Fruit fly (Drosophila melanogaster) whole organism, embryonic: ENCODE measurements around the gene Atat.

Experiments
- CG1024 ChIP-seq: fragments of 200-800 bp; sonication (Bioruptor generic); IDR thresholded peaks from 2 replicates; pipeline ENCODE4 v1.3.6; 2022; ENCODE audit warnings: missing biosample characterization, missing genetic modification characterization
- CG10979 ChIP-seq: fragments of 200-800 bp; sonication (Bioruptor generic); optimal IDR thresholded peaks from 2 replicates; lab custom pipeline; 2018; ENCODE audit warnings: missing biosample characterization, mild to moderate bottlenecking, missing genetic modification characterization, moderate library complexity
- CG11247 ChIP-seq: fragments of 200-800 bp; sonication (Bioruptor generic); IDR thresholded peaks from 2 replicates; pipeline ENCODE4 v1.3.6; 2022; ENCODE audit warnings: missing biosample characterization, missing genetic modification characterization
- CG12155 ChIP-seq: fragments of 200-800 bp; sonication (Bioruptor generic); optimal IDR thresholded peaks from 3 replicates; lab custom pipeline; 2016; ENCODE audit warnings: missing biosample characterization, missing genetic modification characterization
- CG13123 ChIP-seq: fragments of 200-800 bp; sonication (Bioruptor generic); optimal IDR thresholded peaks from 2 replicates; lab custom pipeline; 2016; ENCODE audit warnings: missing biosample characterization, missing genetic modification characterization
- CG13296 ChIP-seq: fragments of 200-800 bp; sonication (Bioruptor generic); optimal IDR thresholded peaks from 3 replicates; lab custom pipeline; 2018; ENCODE audit warnings: missing biosample characterization, mild to moderate bottlenecking, missing genetic modification characterization
- CG16779 ChIP-seq: fragments of 200-800 bp; sonication (Bioruptor generic); IDR thresholded peaks from 2 replicates; pipeline ENCODE4 v1.3.6; 2022; ENCODE audit warnings: missing biosample characterization, missing genetic modification characterization
- CG17186 ChIP-seq: fragments of 200-800 bp; sonication (Bioruptor generic); optimal IDR thresholded peaks from 3 replicates; lab custom pipeline; 2017; ENCODE audit warnings: missing biosample characterization, missing genetic modification reagents, missing genetic modification characterization
- CG17361 ChIP-seq: fragments of 200-800 bp; sonication (Bioruptor generic); IDR thresholded peaks from 3 replicates; pipeline ENCODE4 v1.3.6; 2022; ENCODE audit warnings: missing biosample characterization, missing genetic modification characterization
- CG18619 ChIP-seq: fragments of 200-800 bp; sonication (Bioruptor generic); optimal IDR thresholded peaks from 3 replicates; lab custom pipeline; 2017; ENCODE audit warnings: missing biosample characterization, mild to moderate bottlenecking, missing genetic modification characterization
- CG2202 ChIP-seq: fragments of 200-800 bp; sonication (Bioruptor generic); optimal IDR thresholded peaks from 2 replicates; lab custom pipeline; 2018; ENCODE audit warnings: missing biosample characterization, mild to moderate bottlenecking, missing genetic modification characterization
- CG2889 ChIP-seq: fragments of 200-800 bp; sonication (Bioruptor generic); IDR thresholded peaks from 3 replicates; pipeline ENCODE4 v1.3.6; 2022; ENCODE audit warnings: missing biosample characterization, missing genetic modification characterization
- CG31441 ChIP-seq: fragments of 200-800 bp; sonication (Bioruptor generic); IDR thresholded peaks from 2 replicates; pipeline ENCODE4 v1.3.6; 2022; ENCODE audit warnings: missing biosample characterization, missing genetic modification characterization
- CG3407 ChIP-seq: fragments of 200-800 bp; sonication (Bioruptor generic); optimal IDR thresholded peaks from 2 replicates; lab custom pipeline; 2018; ENCODE audit warnings: missing biosample characterization, mild to moderate bottlenecking, missing genetic modification characterization
- CG3726 ChIP-seq: fragments of 200-800 bp; sonication (Bioruptor generic); IDR thresholded peaks from 3 replicates; pipeline ENCODE4, ENCODE4 v1.3.6; 2022; ENCODE audit warnings: missing biosample characterization, missing genetic modification characterization
- CG6272 ChIP-seq: fragments of 200-800 bp; sonication (Bioruptor generic); IDR thresholded peaks from 2 replicates; pipeline ENCODE4 v1.3.6; 2022; ENCODE audit warnings: missing biosample characterization, missing genetic modification characterization
- CG6813 ChIP-seq: fragments of 200-800 bp; sonication (Bioruptor generic); optimal IDR thresholded peaks from 2 replicates; lab custom pipeline; 2017; ENCODE audit warnings: missing biosample characterization, missing genetic modification characterization, mild to moderate bottlenecking, moderate library complexity, missing genetic modification reagents
- CG7745 ChIP-seq: fragments of 200-800 bp; sonication (Bioruptor generic); optimal IDR thresholded peaks from 2 replicates; lab custom pipeline; 2018; ENCODE audit warnings: missing biosample characterization, mild to moderate bottlenecking, missing genetic modification characterization, moderate library complexity
- CG8478 ChIP-seq: fragments of >200 bp; optimal IDR thresholded peaks from 2 replicates; lab custom pipeline; 2018
- CG8765 ChIP-seq: fragments of 200-800 bp; sonication (Bioruptor generic); IDR thresholded peaks from 2 replicates; pipeline ENCODE4 v1.3.6; 2022; ENCODE audit warnings: missing biosample characterization, missing genetic modification characterization
- CG9437 ChIP-seq: fragments of 200-800 bp; sonication (Bioruptor generic); optimal IDR thresholded peaks from 2 replicates; lab custom pipeline; 2018; ENCODE audit warnings: missing biosample characterization, mild to moderate bottlenecking, missing genetic modification characterization
- Dll ChIP-seq: fragments of 200-800 bp; sonication (Bioruptor generic); IDR thresholded peaks from 4 replicates; pipeline ENCODE4 v1.3.6; 2022; ENCODE audit warnings: missing biosample characterization, missing genetic modification characterization; ENCODE audit not compliant: partially characterized antibody
- Ets65A ChIP-seq: fragments of 200-800 bp; sonication (Bioruptor generic); peaks from one replicate; lab custom pipeline; 2016; ENCODE audit warnings: missing biosample characterization, missing genetic modification characterization
- H2.0 ChIP-seq: fragments of 200-800 bp; sonication (Bioruptor generic); IDR thresholded peaks from 2 replicates; pipeline ENCODE4 v1.3.6; 2022; ENCODE audit warnings: missing biosample characterization, missing genetic modification characterization
- Hand ChIP-seq: fragments of 200-800 bp; sonication (Bioruptor generic); optimal IDR thresholded peaks from 2 replicates; lab custom pipeline; 2017; ENCODE audit warnings: mild to moderate bottlenecking, missing biosample characterization, missing genetic modification reagents, missing genetic modification characterization
- Hr51 ChIP-seq, 2 experiments: fragments of 200-800 bp; sonication (Bioruptor generic); optimal IDR thresholded peaks; 2 replicates in 1 of 2; 3 replicates in 1 of 2; lab custom pipeline; 2016 to 2018; ENCODE audit warnings: missing biosample characterization in 2 of 2, missing genetic modification characterization in 2 of 2, mild to moderate bottlenecking in 1 of 2, moderate library complexity in 1 of 2
- Lim3 ChIP-seq: fragments of 200-800 bp; sonication (Bioruptor generic); IDR thresholded peaks from 2 replicates; pipeline ENCODE4 v1.3.6; 2022; ENCODE audit warnings: missing biosample characterization, missing genetic modification characterization
- MTF-1 ChIP-seq: fragments of 200-800 bp; sonication (Bioruptor generic); optimal IDR thresholded peaks from 2 replicates; lab custom pipeline; 2018; ENCODE audit warnings: missing biosample characterization, mild to moderate bottlenecking, missing genetic modification characterization, borderline replicate concordance
- Optix ChIP-seq: fragments of 200-800 bp; sonication (Bioruptor generic); IDR thresholded peaks from 3 replicates; pipeline ENCODE4 v1.3.6; 2022; ENCODE audit warnings: missing biosample characterization, missing genetic modification characterization
- Stat92E ChIP-seq, 3 experiments: fragments of >200 bp in 2 of 3; fragments of 200-800 bp in 1 of 3; sonication (Bioruptor generic) in 1 of 3; optimal IDR thresholded peaks; 2 replicates each; lab custom pipeline; 2017 to 2019; ENCODE audit warnings: missing biosample characterization in 3 of 3, missing genetic modification characterization in 3 of 3, mild to moderate bottlenecking in 1 of 3, moderate library complexity in 1 of 3
- TFAM ChIP-seq: fragments of 200-800 bp; sonication (Bioruptor generic); optimal IDR thresholded peaks from 2 replicates; lab custom pipeline; 2017; ENCODE audit warnings: missing biosample characterization, missing genetic modification characterization, inconsistent platforms
- Vsx1 ChIP-seq: fragments of 200-800 bp; sonication (Bioruptor generic); optimal IDR thresholded peaks from 2 replicates; lab custom pipeline; 2017; ENCODE audit warnings: missing biosample characterization, mild to moderate bottlenecking, missing genetic modification characterization, missing genetic modification reagents
- ap ChIP-seq: fragments of 200-800 bp; sonication (Bioruptor generic); IDR thresholded peaks from 2 replicates; pipeline ENCODE4 v1.3.6; 2022; ENCODE audit warnings: missing biosample characterization, missing genetic modification characterization
- az2 ChIP-seq: fragments of 200-800 bp; sonication (Bioruptor generic); optimal IDR thresholded peaks from 3 replicates; lab custom pipeline; 2016; ENCODE audit warnings: missing biosample characterization, missing genetic modification characterization
- bab2 ChIP-seq: fragments of 200-800 bp; sonication (Bioruptor generic); optimal IDR thresholded peaks from 2 replicates; lab custom pipeline; 2016; ENCODE audit warnings: missing biosample characterization, missing genetic modification characterization
- cad ChIP-seq: fragments of >200 bp; optimal IDR thresholded peaks from 2 replicates; lab custom pipeline; 2017; ENCODE audit warnings: missing biosample characterization, missing genetic modification characterization
- dysf ChIP-seq: fragments of 200-800 bp; sonication (Bioruptor generic); IDR thresholded peaks from 3 replicates; pipeline ENCODE4 v1.3.6; 2022; ENCODE audit warnings: missing biosample characterization, missing genetic modification characterization
- eyg ChIP-seq: fragments of 200-800 bp; sonication (Bioruptor generic); optimal IDR thresholded peaks from 3 replicates; lab custom pipeline; 2016; ENCODE audit warnings: missing biosample characterization, missing genetic modification characterization
- fd64A ChIP-seq: fragments of 200-800 bp; sonication (Bioruptor generic); optimal IDR thresholded peaks from 3 replicates; lab custom pipeline; 2018; ENCODE audit warnings: missing biosample characterization, mild to moderate bottlenecking, missing genetic modification characterization
- gcm2 ChIP-seq: fragments of 200-800 bp; sonication (Bioruptor generic); optimal IDR thresholded peaks from 2 replicates; lab custom pipeline; 2016; ENCODE audit warnings: missing biosample characterization, missing genetic modification characterization
- hth ChIP-seq: fragments of >200 bp; optimal IDR thresholded peaks from 2 replicates; lab custom pipeline; 2017; ENCODE audit warnings: inconsistent platforms
- kay ChIP-seq: fragments of 200-800 bp; sonication (Bioruptor generic); optimal IDR thresholded peaks from 2 replicates; lab custom pipeline; 2016; ENCODE audit warnings: missing biosample characterization, missing genetic modification characterization
- knrl ChIP-seq: fragments of 200-800 bp; sonication (Bioruptor generic); IDR thresholded peaks from 3 replicates; pipeline ENCODE4 v1.3.6; 2022; ENCODE audit warnings: missing biosample characterization, missing genetic modification characterization; ENCODE audit not compliant: partially characterized antibody
- mld ChIP-seq: fragments of 200-800 bp; sonication (Bioruptor generic); IDR thresholded peaks from 3 replicates; pipeline ENCODE4 v1.3.6; 2022; ENCODE audit warnings: missing biosample characterization, missing genetic modification characterization; ENCODE audit not compliant: partially characterized antibody
- oc ChIP-seq: fragments of 200-800 bp; sonication (Bioruptor generic); optimal IDR thresholded peaks from 2 replicates; lab custom pipeline; 2018; ENCODE audit warnings: missing biosample characterization, mild to moderate bottlenecking, missing genetic modification characterization, moderate library complexity
- onecut ChIP-seq: fragments of 200-800 bp; sonication (Bioruptor generic); IDR thresholded peaks from 2 replicates; pipeline ENCODE4 v1.3.6; 2022; ENCODE audit warnings: missing biosample characterization, missing genetic modification characterization
- org-1 ChIP-seq: fragments of 200-800 bp; sonication (Bioruptor generic); optimal IDR thresholded peaks from 2 replicates; lab custom pipeline; 2017; ENCODE audit warnings: missing biosample characterization, missing genetic modification characterization
- pan ChIP-seq, 4 experiments: fragments of >200 bp in 3 of 4; fragments of 200-800 bp in 1 of 4; sonication (Bioruptor generic) in 1 of 4; optimal IDR thresholded peaks in 3 of 4; IDR thresholded peaks in 1 of 4; 2 replicates each; pipeline versions ENCODE4 v1.3.6 to Lab custom; 2017 to 2022; ENCODE audit warnings: missing biosample characterization in 2 of 4, missing genetic modification characterization in 2 of 4, mixed read lengths in 1 of 4
- ro ChIP-seq: fragments of 200-800 bp; sonication (Bioruptor generic); IDR thresholded peaks from 2 replicates; pipeline ENCODE4 v1.3.6; 2022; ENCODE audit warnings: missing biosample characterization, missing genetic modification characterization
- shn ChIP-seq: fragments of 200-800 bp; sonication (Bioruptor generic); optimal IDR thresholded peaks from 3 replicates; lab custom pipeline; 2016; ENCODE audit warnings: missing biosample characterization, missing genetic modification characterization
- tap ChIP-seq: fragments of 200-800 bp; optimal IDR thresholded peaks from 3 replicates; lab custom pipeline; 2019; ENCODE audit warnings: missing biosample characterization, mild to moderate bottlenecking, missing genetic modification characterization, moderate library complexity
- usp ChIP-seq: fragments of >200 bp; optimal IDR thresholded peaks from 2 replicates; lab custom pipeline; 2017; ENCODE audit warnings: missing biosample characterization, missing genetic modification characterization

Atat gene

DNA sequence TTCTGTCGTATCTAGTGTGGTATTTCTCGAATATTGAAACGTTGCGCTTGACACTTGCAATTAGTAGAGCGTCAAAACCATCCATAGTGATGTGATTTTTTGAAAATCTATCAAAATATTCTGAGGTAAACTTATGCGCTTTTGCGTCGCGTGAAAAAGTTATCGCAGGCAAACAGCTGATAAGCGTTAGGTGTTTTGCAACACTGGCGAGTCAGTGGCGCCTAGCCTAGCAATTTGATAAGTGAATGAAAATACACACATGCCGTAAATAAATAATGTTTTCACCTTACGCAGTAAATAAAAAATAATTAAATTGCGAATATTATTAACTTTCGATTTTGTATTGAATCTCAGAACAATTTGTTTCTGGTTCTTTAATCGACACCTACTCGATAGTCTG is 8.8 kb upstream of the Atat start, which contains the start of gene CG42526 (continued):
- TF ChIP-seq CG12155 (GFP tag; lab: Kevin White, UChicago) = peak; percentile 58
- TF ChIP-seq H2.0 (GFP tag; lab: Robert Waterston, UW) = peak; percentile 66
- TF ChIP-seq az2 (GFP tag; lab: Kevin White, UChicago) = peak; percentile 34
- TF ChIP-seq dysf (GFP tag; lab: Robert Waterston, UW) = no peak
- no peak for TF ChIP-seq onecut (GFP tag; lab: Robert Waterston, UW)
- TF ChIP-seq knrl = peak; percentile 7; the same call in 1 of the 3 replicates
- 0 out of 3 replicates have a peak, but pooled peaks have one; percentile 16 for TF ChIP-seq CG2889 (GFP tag; lab: Robert Waterston, UW)
- peak; percentile 96 for TF ChIP-seq CG17186 (GFP tag; lab: Kevin White, UChicago)
- TF ChIP-seq CG18619 (GFP tag; lab: Kevin White, UChicago) = no peak
- TF ChIP-seq MTF-1 (GFP tag; lab: Kevin White, UChicago) = no peak
- TF ChIP-seq cad (GFP tag; lab: Kevin White, UChicago) = no peak
- TF ChIP-seq CG31441 (GFP tag; lab: Robert Waterston, UW) = no peak
- no peak for TF ChIP-seq Vsx1 (GFP tag; lab: Kevin White, UChicago)
- TF ChIP-seq eyg (GFP tag; lab: Kevin White, UChicago) = peak; percentile 11
- TF ChIP-seq Hr51 (GFP tag; optimal IDR thresholded peaks at IDR 0.05; lab: Kevin White, UChicago) = peak; percentile 28 to 50
- peak; percentile 7 for TF ChIP-seq CG13123 (GFP tag; lab: Kevin White, UChicago)
- no peak for TF ChIP-seq gcm2 (GFP tag; lab: Kevin White, UChicago)
- no peak for TF ChIP-seq hth
- peak; percentile 56 for TF ChIP-seq bab2 (GFP tag; lab: Kevin White, UChicago)
- peak; percentile 2 for TF ChIP-seq shn (GFP tag; lab: Kevin White, UChicago)
- peak; percentile 44; the same call in 1 of the 2 replicates for TF ChIP-seq CG11247
- no peak for TF ChIP-seq CG1024
- TF ChIP-seq TFAM (GFP tag; lab: Kevin White, UChicago) = no peak
- no peak for TF ChIP-seq CG17361 (GFP tag; lab: Robert Waterston, UW)
- no peak for TF ChIP-seq CG8478 (lab: Kevin White, UChicago)
- no peak for TF ChIP-seq fd64A (GFP tag; lab: Kevin White, UChicago)
- no peak for TF ChIP-seq CG6813 (GFP tag; lab: Kevin White, UChicago)
- no peak for TF ChIP-seq ro (GFP tag; lab: Robert Waterston, UW)
- no peak for TF ChIP-seq CG10979 (tag; lab: Kevin White, UChicago)
- TF ChIP-seq CG2202 (tag; lab: Kevin White, UChicago) = no peak
- TF ChIP-seq CG9437 (GFP tag; lab: Kevin White, UChicago) = peak; percentile 64
- TF ChIP-seq CG3726 (GFP tag; lab: Robert Waterston, UW) = no peak
- no peak for TF ChIP-seq kay (GFP tag; lab: Kevin White, UChicago)
- no peak for TF ChIP-seq org-1 (GFP tag; lab: Kevin White, UChicago)
- no peak for TF ChIP-seq Hand (GFP tag; lab: Kevin White, UChicago)
- TF ChIP-seq CG16779 (GFP tag; lab: Robert Waterston, UW) = no peak
- TF ChIP-seq Ets65A = peak; percentile 93
- TF ChIP-seq pan (optimal IDR thresholded peaks at IDR 0.05; lab: Kevin White, UChicago) = no peak
- TF ChIP-seq pan (GFP tag; optimal IDR thresholded peaks at IDR 0.05 in 1 of 2, IDR thresholded peaks at IDR 0.05 in 1 of 2) = peak in 1 of 2 experiments; percentile 49
- no peak for TF ChIP-seq CG6272
- TF ChIP-seq oc (tag; lab: Kevin White, UChicago) = no peak
- TF ChIP-seq CG13296 = no peak
- no peak for TF ChIP-seq CG3407 (GFP tag; lab: Kevin White, UChicago)
- no peak for TF ChIP-seq Lim3 (GFP tag; lab: Robert Waterston, UW)
- no peak for TF ChIP-seq usp (GFP tag; lab: Kevin White, UChicago)
- TF ChIP-seq CG7745 = no peak
- no peak for TF ChIP-seq CG8765 (GFP tag; lab: Robert Waterston, UW)
- TF ChIP-seq ap = 0 out of 2 replicates have a peak, but pooled peaks have one; percentile 5
- TF ChIP-seq Stat92E (GFP tag; optimal IDR thresholded peaks at IDR 0.05; lab: Kevin White, UChicago) = no peak
- TF ChIP-seq Dll (GFP tag; lab: Robert Waterston, UW) = peak; percentile 68
- no peak for TF ChIP-seq mld (GFP tag; lab: Robert Waterston, UW)
- TF ChIP-seq tap (tag; lab: Kevin White, UChicago) = no peak
- TF ChIP-seq Optix (GFP tag; lab: Robert Waterston, UW) = no peak
